Worm (Caenorhabditis elegans): ENCODE measurements around the gene B0250.5.

Gene B0250.5

ce11 chrV:20498980-20499379, 5.3 kb downstream of the B0250.5 start, which contains the start of gene dct-16:
TSS of gene dct-16 (minus strand) at chrV:20499057.
- TF ChIP-seq gmeb-1 (tag; optimal IDR thresholded peaks at IDR 0.05) (peak; percentile 15), crh-2 (tag; optimal IDR thresholded peaks at IDR 0.05) (peak; percentile 74), mab-5 (tag; optimal IDR thresholded peaks at IDR 0.05) (no peak), F13H6.1 (tag; optimal IDR thresholded peaks at IDR 0.05) (peak; percentile 5), sem-4 (tag; optimal IDR thresholded peaks at IDR 0.05) (no peak), mdl-1 (tag; optimal IDR thresholded peaks at IDR 0.05) (peak in 1 of 2 experiments; percentile 29), lin-11 (tag; optimal IDR thresholded peaks at IDR 0.05) (no peak), fos-1 (tag; optimal IDR thresholded peaks at IDR 0.05) (peak; percentile 58), nhr-129 (tag; optimal IDR thresholded peaks at IDR 0.05) (no peak), sma-9 (GFP tag; optimal IDR thresholded peaks at IDR 0.05) (peak; percentile 68), sma-9 (tag; optimal IDR thresholded peaks at IDR 0.05) (no peak), ztf-4 (tag; optimal IDR thresholded peaks at IDR 0.05) (no peak)

DNA sequence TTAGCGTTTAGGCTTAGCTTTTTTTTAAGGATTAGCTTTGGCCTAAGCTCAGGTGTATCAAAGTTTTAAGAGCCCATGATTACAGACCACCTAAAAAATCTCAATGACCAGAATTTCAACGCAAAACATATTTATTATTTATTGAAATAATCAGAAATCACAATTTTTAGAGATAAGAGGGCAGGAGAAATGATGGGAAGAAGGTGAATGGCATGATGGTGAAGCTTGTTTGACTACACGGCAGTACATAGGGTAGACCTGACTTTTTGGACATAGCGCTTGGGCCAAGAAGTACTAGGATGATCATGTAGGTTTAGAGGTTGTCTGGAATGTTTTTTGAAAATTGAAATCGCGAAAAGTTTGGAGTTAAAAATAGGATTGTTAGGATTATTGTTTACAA, 5.9 kb downstream of the B0250.5 start:
- TF ChIP-seq unc-39 (tag; optimal IDR thresholded peaks at IDR 0.05), result no peak
- no peak for TF ChIP-seq nhr-129 (tag; optimal IDR thresholded peaks at IDR 0.05)
- TF ChIP-seq nhr-10 (tag; optimal IDR thresholded peaks at IDR 0.05), result no peak
- peak; percentile 34 for TF ChIP-seq fos-1 (tag; optimal IDR thresholded peaks at IDR 0.05)
- no peak for TF ChIP-seq unc-55 (GFP tag; optimal IDR thresholded peaks at IDR 0.05)

ce11 chrV:20500405-20500804, 6.7 kb downstream of the B0250.5 start, which contains the start of gene dct-14:
TSS of gene dct-14 (minus strand) at chrV:20500505.
- TF ChIP-seq crh-2 (tag; optimal IDR thresholded peaks at IDR 0.05), result no peak
- no peak for TF ChIP-seq lsy-2 (tag; optimal IDR thresholded peaks at IDR 0.05)
- no peak for TF ChIP-seq mab-5 (tag; optimal IDR thresholded peaks at IDR 0.05)
- no peak for TF ChIP-seq ceh-16 (tag; optimal IDR thresholded peaks at IDR 0.05)
- no peak for TF ChIP-seq nhr-11 (tag; optimal IDR thresholded peaks at IDR 0.05)
- no peak for TF ChIP-seq lin-13 (GFP tag; optimal IDR thresholded peaks at IDR 0.05)
- no peak for TF ChIP-seq alr-1 (tag; optimal IDR thresholded peaks at IDR 0.05)
- no peak for TF ChIP-seq ztf-11 (tag; optimal IDR thresholded peaks at IDR 0.05)
- TF ChIP-seq nhr-77 (tag; optimal IDR thresholded peaks at IDR 0.05), result no peak
- TF ChIP-seq unc-39 (tag; optimal IDR thresholded peaks at IDR 0.05), result no peak
- no peak for TF ChIP-seq aly-2 (tag; optimal IDR thresholded peaks at IDR 0.05)
- no peak for TF ChIP-seq nhr-23 (tag; optimal IDR thresholded peaks at IDR 0.05)
- TF ChIP-seq egl-27 (tag; optimal IDR thresholded peaks at IDR 0.05), result no peak

- TF ChIP-seq lin-11 (tag; optimal IDR thresholded peaks at IDR 0.05) (no peak), blmp-1 (tag; optimal IDR thresholded peaks at IDR 0.05; ENCODE audit: insufficient read depth) (no peak), zag-1 (tag; optimal IDR thresholded peaks at IDR 0.05) (no peak), nhr-6 (tag; optimal IDR thresholded peaks at IDR 0.05) (no peak), unc-39 (tag; optimal IDR thresholded peaks at IDR 0.05) (no peak), sma-9 (GFP tag; optimal IDR thresholded peaks at IDR 0.05) (no peak), sma-9 (tag; optimal IDR thresholded peaks at IDR 0.05) (no peak), nhr-11 (tag; optimal IDR thresholded peaks at IDR 0.05) (no peak), peb-1 (tag; optimal IDR thresholded peaks at IDR 0.05) (no peak), egl-27 (tag; optimal IDR thresholded peaks at IDR 0.05) (no peak), nhr-237 (tag; optimal IDR thresholded peaks at IDR 0.05) (no peak), nhr-129 (tag; optimal IDR thresholded peaks at IDR 0.05) (no peak), lsy-2 (tag; optimal IDR thresholded peaks at IDR 0.05) (no peak), ceh-82 (tag; optimal IDR thresholded peaks at IDR 0.05) (no peak), sma-3 (GFP tag; optimal IDR thresholded peaks at IDR 0.05) (no peak), skn-1 (tag; optimal IDR thresholded peaks at IDR 0.05) (no peak), unc-62 (GFP tag; optimal IDR thresholded peaks at IDR 0.05) (no peak), sem-4 (tag; optimal IDR thresholded peaks at IDR 0.05) (no peak), elt-3 (tag; optimal IDR thresholded peaks at IDR 0.05) (no peak), gmeb-1 (tag; optimal IDR thresholded peaks at IDR 0.05) (no peak), crh-2 (tag; optimal IDR thresholded peaks at IDR 0.05) (no peak)
These were observed 11.3 kb downstream of the B0250.5 start, which contains the start of gene Y38H6C.4 for ce11 chrV:20504997-20505396. TSS of gene Y38H6C.4 (minus strand) at chrV:20505097.

- TF ChIP-seq alr-1 (tag; optimal IDR thresholded peaks at IDR 0.05) (no peak), Y55F3AM.14 (GFP tag; optimal IDR thresholded peaks at IDR 0.05) (no peak), lsy-2 (tag; optimal IDR thresholded peaks at IDR 0.05) (no peak), nhr-10 (tag; optimal IDR thresholded peaks at IDR 0.05) (no peak), mab-5 (tag; optimal IDR thresholded peaks at IDR 0.05) (no peak), crh-2 (tag; optimal IDR thresholded peaks at IDR 0.05) (no peak), ama-1 (optimal IDR thresholded peaks at IDR 0.05) (no peak), blmp-1 (tag; optimal IDR thresholded peaks at IDR 0.05; ENCODE audit: insufficient read depth) (no peak), nhr-21 (tag; optimal IDR thresholded peaks at IDR 0.05) (no peak), ztf-1 (GFP tag; conservative IDR thresholded peaks at IDR 0.05) (no peak), mdl-1 (tag; optimal IDR thresholded peaks at IDR 0.05) (no peak), nhr-23 (tag; optimal IDR thresholded peaks at IDR 0.05) (no peak), mbf-1 (tag; optimal IDR thresholded peaks at IDR 0.05) (no peak), ztf-11 (tag; optimal IDR thresholded peaks at IDR 0.05) (no peak), fos-1 (tag; optimal IDR thresholded peaks at IDR 0.05) (no peak), ZK546.5 (tag; optimal IDR thresholded peaks at IDR 0.05) (no peak), zag-1 (tag; optimal IDR thresholded peaks at IDR 0.05) (no peak), aly-2 (tag; optimal IDR thresholded peaks at IDR 0.05) (no peak), nhr-237 (tag; optimal IDR thresholded peaks at IDR 0.05) (no peak), R02D3.7 (tag; optimal IDR thresholded peaks at IDR 0.05) (no peak)
These were observed 12.8 kb downstream of the B0250.5 start for ce11 chrV:20506542-20506941.
